Fruit fly (Drosophila melanogaster) whole organism, embryonic: ENCODE results near the gene neb.

Source experiments
- Blimp-1 ChIP-seq: fragments of 200-800 bp; sonication (Bioruptor generic); optimal IDR thresholded peaks from 3 replicates; lab custom pipeline; 2018; ENCODE audit warnings: missing biosample characterization, missing genetic modification characterization, mild to moderate bottlenecking, moderate library complexity, missing genetic modification reagents
- CG10462 ChIP-seq: fragments of 200-800 bp; sonication (Bioruptor generic); optimal IDR thresholded peaks from 2 replicates; lab custom pipeline; 2016; ENCODE audit warnings: missing biosample characterization, missing genetic modification characterization
- CG11723 ChIP-seq: fragments of 200-800 bp; sonication (Bioruptor generic); optimal IDR thresholded peaks from 2 replicates; lab custom pipeline; 2017; ENCODE audit warnings: missing biosample characterization, mild to moderate bottlenecking, missing genetic modification characterization
- CG12219 ChIP-seq: fragments of 200-800 bp; sonication (Bioruptor generic); optimal IDR thresholded peaks from 3 replicates; lab custom pipeline; 2018; ENCODE audit warnings: missing biosample characterization, mild to moderate bottlenecking, missing genetic modification characterization
- CG12391 ChIP-seq: fragments of 200-800 bp; sonication (Bioruptor generic); optimal IDR thresholded peaks from 3 replicates; lab custom pipeline; 2018; ENCODE audit warnings: missing biosample characterization, mild to moderate bottlenecking, missing genetic modification characterization, moderate library complexity
- CG12942 ChIP-seq: fragments of 200-800 bp; sonication (Bioruptor generic); optimal IDR thresholded peaks from 3 replicates; lab custom pipeline; 2016; ENCODE audit warnings: missing biosample characterization, missing genetic modification characterization
- CG13123 ChIP-seq: fragments of 200-800 bp; sonication (Bioruptor generic); optimal IDR thresholded peaks from 2 replicates; lab custom pipeline; 2016; ENCODE audit warnings: missing biosample characterization, missing genetic modification characterization
- CG13296 ChIP-seq: fragments of 200-800 bp; sonication (Bioruptor generic); optimal IDR thresholded peaks from 3 replicates; lab custom pipeline; 2018; ENCODE audit warnings: missing biosample characterization, mild to moderate bottlenecking, missing genetic modification characterization
- CG14050 ChIP-seq: fragments of 200-800 bp; sonication (Bioruptor generic); IDR thresholded peaks from 3 replicates; pipeline ENCODE4 v1.3.6; 2022; ENCODE audit warnings: missing biosample characterization, missing genetic modification characterization
- CG14860 ChIP-seq: fragments of 200-800 bp; sonication (Bioruptor generic); IDR thresholded peaks from 3 replicates; pipeline ENCODE4 v1.3.6; 2022; ENCODE audit warnings: missing biosample characterization, missing genetic modification characterization; ENCODE audit not compliant: partially characterized antibody
- CG1603 ChIP-seq: fragments of 200-800 bp; sonication (Bioruptor generic); optimal IDR thresholded peaks from 2 replicates; lab custom pipeline; 2019; ENCODE audit warnings: missing biosample characterization, mild to moderate bottlenecking, missing genetic modification characterization, moderate library complexity
- CG16863 ChIP-seq: fragments of 200-800 bp; sonication (Bioruptor generic); optimal IDR thresholded peaks from 3 replicates; lab custom pipeline; 2016; ENCODE audit warnings: missing biosample characterization, missing genetic modification characterization
- CG18619 ChIP-seq: fragments of 200-800 bp; sonication (Bioruptor generic); optimal IDR thresholded peaks from 3 replicates; lab custom pipeline; 2017; ENCODE audit warnings: missing biosample characterization, mild to moderate bottlenecking, missing genetic modification characterization
- CG18764 ChIP-seq: fragments of 200-800 bp; sonication (Bioruptor generic); optimal IDR thresholded peaks from 3 replicates; lab custom pipeline; 2016; ENCODE audit warnings: missing biosample characterization, missing genetic modification characterization
- CG3407 ChIP-seq: fragments of 200-800 bp; sonication (Bioruptor generic); optimal IDR thresholded peaks from 2 replicates; lab custom pipeline; 2018; ENCODE audit warnings: missing biosample characterization, mild to moderate bottlenecking, missing genetic modification characterization
- CG6272 ChIP-seq: fragments of 200-800 bp; sonication (Bioruptor generic); IDR thresholded peaks from 2 replicates; pipeline ENCODE4 v1.3.6; 2022; ENCODE audit warnings: missing biosample characterization, missing genetic modification characterization
- CG7271 ChIP-seq: fragments of 200-800 bp; sonication (Bioruptor generic); optimal IDR thresholded peaks from 2 replicates; lab custom pipeline; 2018; ENCODE audit warnings: missing biosample characterization, mild to moderate bottlenecking, missing genetic modification characterization, moderate library complexity
- CG7786 ChIP-seq: fragments of 200-800 bp; sonication (Bioruptor generic); optimal IDR thresholded peaks from 2 replicates; lab custom pipeline; 2016; ENCODE audit warnings: missing biosample characterization, missing genetic modification characterization
- CG8089 ChIP-seq: fragments of 200-800 bp; sonication (Bioruptor generic); optimal IDR thresholded peaks from 3 replicates; lab custom pipeline; 2016; ENCODE audit warnings: missing biosample characterization, missing genetic modification characterization
- CG8388 ChIP-seq: fragments of 200-800 bp; sonication (Bioruptor generic); optimal IDR thresholded peaks from 2 replicates; lab custom pipeline; 2019; ENCODE audit warnings: missing biosample characterization, mild to moderate bottlenecking, missing genetic modification characterization, moderate library complexity
- CG8944 ChIP-seq: fragments of 200-800 bp; sonication (Bioruptor generic); optimal IDR thresholded peaks from 3 replicates; lab custom pipeline; 2016; ENCODE audit warnings: missing biosample characterization, missing genetic modification characterization
- CG9437 ChIP-seq: fragments of 200-800 bp; sonication (Bioruptor generic); optimal IDR thresholded peaks from 2 replicates; lab custom pipeline; 2018; ENCODE audit warnings: missing biosample characterization, mild to moderate bottlenecking, missing genetic modification characterization
- CG9797 ChIP-seq: fragments of 200-800 bp; sonication (Bioruptor generic); optimal IDR thresholded peaks from 3 replicates; lab custom pipeline; 2018; ENCODE audit warnings: missing biosample characterization, mild to moderate bottlenecking, missing genetic modification characterization
- CTCF ChIP-seq: fragments of 200-800 bp; sonication (Bioruptor generic); optimal IDR thresholded peaks from 2 replicates; lab custom pipeline; 2017; ENCODE audit warnings: missing biosample characterization, mild to moderate bottlenecking, missing genetic modification characterization, moderate library complexity
- D19B ChIP-seq: fragments of 200-800 bp; sonication (Bioruptor generic); optimal IDR thresholded peaks from 2 replicates; lab custom pipeline; 2017; ENCODE audit warnings: missing biosample characterization, mild to moderate bottlenecking, missing genetic modification characterization
- Dp ChIP-seq: fragments of 200-800 bp; sonication (Bioruptor generic); optimal IDR thresholded peaks from 2 replicates; lab custom pipeline; 2018; ENCODE audit warnings: missing biosample characterization, mild to moderate bottlenecking, missing genetic modification characterization, moderate library complexity
- E2f2 ChIP-seq: fragments of 200-800 bp; sonication (Bioruptor generic); IDR thresholded peaks from 2 replicates; pipeline ENCODE4 v1.3.6; 2022; ENCODE audit warnings: missing biosample characterization, missing genetic modification characterization
- Hmr ChIP-seq: fragments of 200-800 bp; sonication (Bioruptor generic); optimal IDR thresholded peaks from 3 replicates; lab custom pipeline; 2017; ENCODE audit warnings: mild to moderate bottlenecking, missing biosample characterization, missing genetic modification reagents, missing genetic modification characterization
- Jarid2 ChIP-seq: fragments of 200-800 bp; sonication (Bioruptor generic); optimal IDR thresholded peaks from 3 replicates; lab custom pipeline; 2017; ENCODE audit warnings: mild to moderate bottlenecking, missing biosample characterization, missing genetic modification reagents, missing genetic modification characterization
- NFAT ChIP-seq: fragments of 200-800 bp; sonication (Bioruptor generic); IDR thresholded peaks from 2 replicates; pipeline ENCODE4 v1.3.6; 2022; ENCODE audit warnings: missing biosample characterization, missing genetic modification characterization
- Nf-YC ChIP-seq: fragments of 200-800 bp; optimal IDR thresholded peaks from 3 replicates; lab custom pipeline; 2019; ENCODE audit warnings: missing biosample characterization, mild to moderate bottlenecking, missing genetic modification characterization, moderate library complexity
- bowl ChIP-seq: fragments of 200-800 bp; sonication (Bioruptor generic); IDR thresholded peaks from 2 replicates; pipeline ENCODE4 v1.3.6; 2022; ENCODE audit warnings: missing biosample characterization, missing genetic modification characterization
- chinmo ChIP-seq: fragments of 200-800 bp; sonication (Bioruptor generic); IDR thresholded peaks from 4 replicates; pipeline ENCODE4 v1.3.6; 2022; ENCODE audit warnings: missing biosample characterization, missing genetic modification characterization; ENCODE audit not compliant: partially characterized antibody
- fd96Cb ChIP-seq: fragments of 200-800 bp; sonication (Bioruptor generic); optimal IDR thresholded peaks from 2 replicates; lab custom pipeline; 2018; ENCODE audit warnings: missing biosample characterization, mild to moderate bottlenecking, missing genetic modification characterization, moderate library complexity
- fu2 ChIP-seq: fragments of 200-800 bp; sonication (Bioruptor generic); optimal IDR thresholded peaks from 2 replicates; lab custom pipeline; 2016; ENCODE audit warnings: missing biosample characterization, missing genetic modification characterization
- gcm ChIP-seq: fragments of 200-800 bp; sonication (Bioruptor generic); optimal IDR thresholded peaks from 2 replicates; lab custom pipeline; 2019; ENCODE audit warnings: missing biosample characterization, mild to moderate bottlenecking, missing genetic modification characterization, moderate library complexity
- gcm2 ChIP-seq: fragments of 200-800 bp; sonication (Bioruptor generic); optimal IDR thresholded peaks from 2 replicates; lab custom pipeline; 2016; ENCODE audit warnings: missing biosample characterization, missing genetic modification characterization
- gsb ChIP-seq: fragments of 200-800 bp; sonication (Bioruptor generic); IDR thresholded peaks from 2 replicates; pipeline ENCODE4 v1.3.6; 2022; ENCODE audit warnings: missing biosample characterization, missing genetic modification characterization
- gt ChIP-seq: fragments of 200-800 bp; sonication (Bioruptor generic); IDR thresholded peaks from 2 replicates; pipeline ENCODE4 v1.3.6; 2022; ENCODE audit warnings: missing biosample characterization, missing genetic modification characterization
- h ChIP-seq: fragments of >200 bp; optimal IDR thresholded peaks from 2 replicates; lab custom pipeline; 2017
- hbn ChIP-seq: fragments of 200-800 bp; sonication (Bioruptor generic); IDR thresholded peaks from 2 replicates; pipeline ENCODE4 v1.3.6; 2022; ENCODE audit warnings: missing biosample characterization, missing genetic modification characterization; ENCODE audit not compliant: partially characterized antibody
- jing ChIP-seq: fragments of 200-800 bp; sonication (Bioruptor generic); optimal IDR thresholded peaks from 2 replicates; lab custom pipeline; 2018; ENCODE audit warnings: missing biosample characterization, mild to moderate bottlenecking, missing genetic modification characterization
- lab ChIP-seq: fragments of 200-800 bp; sonication (Bioruptor generic); optimal IDR thresholded peaks from 3 replicates; lab custom pipeline; 2017; ENCODE audit warnings: missing biosample characterization, missing genetic modification characterization, mild to moderate bottlenecking, moderate library complexity, missing genetic modification reagents
- mirr ChIP-seq: fragments of 200-800 bp; sonication (Bioruptor generic); optimal IDR thresholded peaks from 3 replicates; lab custom pipeline; 2018; ENCODE audit warnings: missing biosample characterization, mild to moderate bottlenecking, missing genetic modification characterization
- nerfin-2 ChIP-seq: fragments of 200-800 bp; sonication (Bioruptor generic); IDR thresholded peaks from 2 replicates; pipeline ENCODE4 v1.3.6; 2022; ENCODE audit warnings: missing biosample characterization, missing genetic modification characterization; ENCODE audit not compliant: partially characterized antibody
- pum ChIP-seq: fragments of 200-800 bp; sonication (Bioruptor generic); optimal IDR thresholded peaks from 2 replicates; lab custom pipeline; 2016; ENCODE audit warnings: missing biosample characterization, missing genetic modification characterization
- rib ChIP-seq: fragments of 200-800 bp; sonication (Bioruptor generic); IDR thresholded peaks from 2 replicates; pipeline ENCODE4 v1.3.6; 2022; ENCODE audit warnings: missing biosample characterization, missing genetic modification characterization
- so ChIP-seq: fragments of 200-800 bp; sonication (Bioruptor generic); IDR thresholded peaks from 3 replicates; pipeline ENCODE4 v1.3.6; 2022; ENCODE audit warnings: missing biosample characterization, missing genetic modification characterization
- tio ChIP-seq: fragments of 200-800 bp; sonication (Bioruptor generic); optimal IDR thresholded peaks from 2 replicates; lab custom pipeline; 2017; ENCODE audit warnings: missing biosample characterization, missing genetic modification characterization, inconsistent platforms
- toy ChIP-seq: fragments of 200-800 bp; sonication (Bioruptor generic); IDR thresholded peaks from 2 replicates; pipeline ENCODE4 v1.3.6; 2022; ENCODE audit warnings: missing biosample characterization, missing genetic modification characterization
- tx ChIP-seq: fragments of 200-800 bp; sonication (Bioruptor generic); optimal IDR thresholded peaks from 2 replicates; lab custom pipeline; 2016; ENCODE audit warnings: missing biosample characterization, missing genetic modification characterization
- usp ChIP-seq: fragments of >200 bp; optimal IDR thresholded peaks from 2 replicates; lab custom pipeline; 2017; ENCODE audit warnings: missing biosample characterization, missing genetic modification characterization
- vvl ChIP-seq: fragments of 200-800 bp; sonication (Bioruptor generic); IDR thresholded peaks from 2 replicates; pipeline ENCODE4 v1.3.6; 2022; ENCODE audit warnings: missing biosample characterization, missing genetic modification characterization

Gene neb

DNA sequence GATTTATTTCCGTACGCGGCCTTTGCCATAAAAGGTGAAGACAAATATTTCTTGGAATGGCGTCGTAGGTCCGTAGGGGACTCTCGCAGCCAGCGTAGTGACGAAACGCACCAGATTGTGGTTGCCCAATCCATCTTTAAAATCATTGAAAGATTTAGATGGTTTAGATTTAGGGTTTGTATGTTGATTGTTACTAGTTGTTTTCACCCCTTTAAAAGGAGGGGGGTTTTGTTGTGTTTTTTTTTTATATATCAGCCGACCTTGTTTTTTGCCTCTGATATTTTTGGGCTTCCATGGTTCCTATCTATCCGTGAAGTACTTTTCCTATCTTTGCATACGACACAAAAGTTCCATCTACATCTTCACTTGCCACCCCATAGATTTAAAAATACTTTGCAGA lies 3.3 kb downstream of the neb start (continued):
- TF ChIP-seq chinmo (GFP tag; lab: Robert Waterston, UW) = no peak
- no peak for TF ChIP-seq CG1603 (tag; lab: Kevin White, UChicago)
- no peak for TF ChIP-seq gt (GFP tag; lab: Robert Waterston, UW)
- no peak for TF ChIP-seq CG16863
- no peak for TF ChIP-seq hbn (GFP tag; lab: Robert Waterston, UW)
- TF ChIP-seq Blimp-1 (GFP tag; lab: Kevin White, UChicago) = no peak
- no peak for TF ChIP-seq bowl (GFP tag; lab: Robert Waterston, UW)
- TF ChIP-seq CG10462 = no peak
- no peak for TF ChIP-seq CG9797 (GFP tag; lab: Kevin White, UChicago)
- TF ChIP-seq D19B (GFP tag; lab: Kevin White, UChicago) = no peak
- no peak for TF ChIP-seq tio (GFP tag; lab: Kevin White, UChicago)
- no peak for TF ChIP-seq CG14050 (GFP tag; lab: Robert Waterston, UW)
- TF ChIP-seq CG14860 (GFP tag; lab: Robert Waterston, UW) = no peak
- TF ChIP-seq Jarid2 (GFP tag; lab: Kevin White, UChicago) = no peak
- TF ChIP-seq CG13296 = no peak
- TF ChIP-seq CG8944 (GFP tag; lab: Kevin White, UChicago) = peak; percentile 22
- no peak for TF ChIP-seq gsb (GFP tag; lab: Robert Waterston, UW)
- TF ChIP-seq CG7271 (tag; lab: Kevin White, UChicago) = no peak
- TF ChIP-seq CG6272 = 0 out of 2 replicates have a peak, but pooled peaks have one; percentile 12
- TF ChIP-seq vvl = no peak
- no peak for TF ChIP-seq mirr
- no peak for TF ChIP-seq CG18764 (GFP tag; lab: Kevin White, UChicago)
- no peak for TF ChIP-seq CG12942 (GFP tag; lab: Kevin White, UChicago)
- no peak for TF ChIP-seq usp (GFP tag; lab: Kevin White, UChicago)
- TF ChIP-seq CG13123 = no peak
- no peak for TF ChIP-seq CG8089 (GFP tag; lab: Kevin White, UChicago)
- no peak for TF ChIP-seq CG18619 (GFP tag; lab: Kevin White, UChicago)
- TF ChIP-seq tx = no peak
- no peak for TF ChIP-seq CG8388 (GFP tag; lab: Kevin White, UChicago)
- no peak for TF ChIP-seq E2f2 (GFP tag; lab: Robert Waterston, UW)
- TF ChIP-seq Dp (GFP tag; lab: Kevin White, UChicago) = no peak
- TF ChIP-seq pum (GFP tag; lab: Kevin White, UChicago) = no peak
- peak; percentile 9 for TF ChIP-seq fd96Cb (tag; lab: Kevin White, UChicago)
- TF ChIP-seq gcm (GFP tag; lab: Kevin White, UChicago) = no peak
- no peak for TF ChIP-seq nerfin-2 (GFP tag; lab: Robert Waterston, UW)
- TF ChIP-seq so (GFP tag; lab: Robert Waterston, UW) = no peak
- TF ChIP-seq CG12391 (tag; lab: Kevin White, UChicago) = no peak
- TF ChIP-seq CG9437 (GFP tag; lab: Kevin White, UChicago) = no peak
- peak; percentile 39 for TF ChIP-seq lab (GFP tag; lab: Kevin White, UChicago)
- TF ChIP-seq CG3407 (GFP tag; lab: Kevin White, UChicago) = no peak
- no peak for TF ChIP-seq CG12219 (GFP tag; lab: Kevin White, UChicago)
- no peak for TF ChIP-seq jing
- TF ChIP-seq fu2 = peak; percentile 46
- no peak for TF ChIP-seq CTCF (GFP tag; lab: Kevin White, UChicago)
- 0 out of 2 replicates have a peak, but pooled peaks have one; percentile 35 for TF ChIP-seq rib
- TF ChIP-seq NFAT (GFP tag; lab: Robert Waterston, UW) = no peak
- TF ChIP-seq Nf-YC = no peak
- TF ChIP-seq CG7786 (GFP tag; lab: Kevin White, UChicago) = peak; percentile 48
- no peak for TF ChIP-seq toy (GFP tag; lab: Robert Waterston, UW)
- no peak for TF ChIP-seq h (lab: Kevin White, UChicago)
- no peak for TF ChIP-seq CG11723 (GFP tag; lab: Kevin White, UChicago)
- TF ChIP-seq gcm2 = no peak
- TF ChIP-seq Hmr (GFP tag; lab: Kevin White, UChicago) = peak; percentile 44
